Fruit fly (Drosophila melanogaster) whole organism, embryonic: ENCODE measurements around the gene GluClalpha.

Experiments
- ATbp ChIP-seq: fragments of 200-800 bp; sonication (Bioruptor generic); optimal IDR thresholded peaks from 2 replicates; lab custom pipeline; 2017; ENCODE audit warnings: missing biosample characterization, mild to moderate bottlenecking, missing genetic modification characterization, missing genetic modification reagents
- CG10431 ChIP-seq: fragments of 200-800 bp; sonication (Bioruptor generic); optimal IDR thresholded peaks from 3 replicates; lab custom pipeline; 2018; ENCODE audit warnings: missing biosample characterization, mild to moderate bottlenecking, missing genetic modification characterization
- CG11504 ChIP-seq: fragments of 200-800 bp; sonication (Bioruptor generic); optimal IDR thresholded peaks from 3 replicates; lab custom pipeline; 2019; ENCODE audit warnings: missing biosample characterization, mild to moderate bottlenecking, missing genetic modification characterization, moderate library complexity
- CG12219 ChIP-seq: fragments of 200-800 bp; sonication (Bioruptor generic); optimal IDR thresholded peaks from 3 replicates; lab custom pipeline; 2018; ENCODE audit warnings: missing biosample characterization, mild to moderate bottlenecking, missing genetic modification characterization
- CG12391 ChIP-seq: fragments of 200-800 bp; sonication (Bioruptor generic); optimal IDR thresholded peaks from 3 replicates; lab custom pipeline; 2018; ENCODE audit warnings: missing biosample characterization, mild to moderate bottlenecking, missing genetic modification characterization, moderate library complexity
- CG12659 ChIP-seq: fragments of 200-800 bp; sonication (Bioruptor generic); optimal IDR thresholded peaks from 3 replicates; lab custom pipeline; 2017; ENCODE audit warnings: mild to moderate bottlenecking, missing biosample characterization, missing genetic modification reagents, missing genetic modification characterization
- CG13424 ChIP-seq: fragments of 200-800 bp; sonication (Bioruptor generic); optimal IDR thresholded peaks from 2 replicates; lab custom pipeline; 2019; ENCODE audit warnings: missing biosample characterization, mild to moderate bottlenecking, missing genetic modification characterization, moderate library complexity
- CG15269 ChIP-seq: fragments of 200-800 bp; sonication (Bioruptor generic); optimal IDR thresholded peaks from 2 replicates; lab custom pipeline; 2018; ENCODE audit warnings: missing biosample characterization, mild to moderate bottlenecking, missing genetic modification characterization, moderate library complexity
- CG1529 ChIP-seq: fragments of 200-800 bp; sonication (Bioruptor generic); optimal IDR thresholded peaks from 3 replicates; lab custom pipeline; 2018; ENCODE audit warnings: missing biosample characterization, missing genetic modification characterization
- CG15601 ChIP-seq: fragments of 200-800 bp; sonication (Bioruptor generic); optimal IDR thresholded peaks from 3 replicates; lab custom pipeline; 2019; ENCODE audit warnings: missing biosample characterization, mild to moderate bottlenecking, missing genetic modification characterization, moderate library complexity
- CG1603 ChIP-seq: fragments of 200-800 bp; sonication (Bioruptor generic); optimal IDR thresholded peaks from 2 replicates; lab custom pipeline; 2019; ENCODE audit warnings: missing biosample characterization, mild to moderate bottlenecking, missing genetic modification characterization, moderate library complexity
- CG17361 ChIP-seq: fragments of 200-800 bp; sonication (Bioruptor generic); IDR thresholded peaks from 3 replicates; pipeline ENCODE4 v1.3.6; 2022; ENCODE audit warnings: missing biosample characterization, missing genetic modification characterization
- CG2202 ChIP-seq: fragments of 200-800 bp; sonication (Bioruptor generic); optimal IDR thresholded peaks from 2 replicates; lab custom pipeline; 2018; ENCODE audit warnings: missing biosample characterization, mild to moderate bottlenecking, missing genetic modification characterization
- CG2678 ChIP-seq: fragments of 200-800 bp; sonication (Bioruptor generic); optimal IDR thresholded peaks from 3 replicates; lab custom pipeline; 2019; ENCODE audit warnings: missing biosample characterization, mild to moderate bottlenecking, missing genetic modification characterization, moderate library complexity
- CG2875 ChIP-seq: fragments of 200-800 bp; sonication (Bioruptor generic); optimal IDR thresholded peaks from 2 replicates; lab custom pipeline; 2017; ENCODE audit warnings: missing biosample characterization, mild to moderate bottlenecking, missing genetic modification characterization, missing genetic modification reagents
- CG30403 ChIP-seq: fragments of 200-800 bp; sonication (Bioruptor generic); optimal IDR thresholded peaks from 3 replicates; lab custom pipeline; 2016; ENCODE audit warnings: missing biosample characterization, missing genetic modification characterization
- CG33557 ChIP-seq: fragments of 200-800 bp; sonication (Bioruptor generic); optimal IDR thresholded peaks from 2 replicates; lab custom pipeline; 2019; ENCODE audit warnings: missing biosample characterization, mild to moderate bottlenecking, missing genetic modification characterization, moderate library complexity
- CG3407 ChIP-seq: fragments of 200-800 bp; sonication (Bioruptor generic); optimal IDR thresholded peaks from 2 replicates; lab custom pipeline; 2018; ENCODE audit warnings: missing biosample characterization, mild to moderate bottlenecking, missing genetic modification characterization
- CG4707 ChIP-seq: fragments of 200-800 bp; sonication (Bioruptor generic); optimal IDR thresholded peaks from 2 replicates; lab custom pipeline; 2018; ENCODE audit warnings: missing biosample characterization, mild to moderate bottlenecking, missing genetic modification characterization, moderate library complexity
- CG5245 ChIP-seq: fragments of 200-800 bp; sonication (Bioruptor generic); optimal IDR thresholded peaks from 3 replicates; lab custom pipeline; 2016; ENCODE audit warnings: missing biosample characterization, missing genetic modification characterization
- CG6254 ChIP-seq: fragments of 200-800 bp; sonication (Bioruptor generic); optimal IDR thresholded peaks from 3 replicates; lab custom pipeline; 2017; ENCODE audit warnings: mild to moderate bottlenecking, missing biosample characterization, missing genetic modification reagents, missing genetic modification characterization
- CG6813 ChIP-seq: fragments of 200-800 bp; sonication (Bioruptor generic); optimal IDR thresholded peaks from 2 replicates; lab custom pipeline; 2017; ENCODE audit warnings: missing biosample characterization, missing genetic modification characterization, mild to moderate bottlenecking, moderate library complexity, missing genetic modification reagents
- CG7271 ChIP-seq: fragments of 200-800 bp; sonication (Bioruptor generic); optimal IDR thresholded peaks from 2 replicates; lab custom pipeline; 2018; ENCODE audit warnings: missing biosample characterization, mild to moderate bottlenecking, missing genetic modification characterization, moderate library complexity
- CG8359 ChIP-seq: fragments of 200-800 bp; sonication (Bioruptor generic); optimal IDR thresholded peaks from 2 replicates; lab custom pipeline; 2017; ENCODE audit warnings: missing biosample characterization, mild to moderate bottlenecking, missing genetic modification characterization, borderline replicate concordance
- CG8924 ChIP-seq: fragments of 200-800 bp; optimal IDR thresholded peaks from 3 replicates; lab custom pipeline; 2019; ENCODE audit warnings: missing biosample characterization, mild to moderate bottlenecking, missing genetic modification characterization, moderate library complexity
- CG9437 ChIP-seq: fragments of 200-800 bp; sonication (Bioruptor generic); optimal IDR thresholded peaks from 2 replicates; lab custom pipeline; 2018; ENCODE audit warnings: missing biosample characterization, mild to moderate bottlenecking, missing genetic modification characterization
- CG9876 ChIP-seq: fragments of 200-800 bp; sonication (Bioruptor generic); optimal IDR thresholded peaks from 2 replicates; lab custom pipeline; 2016; ENCODE audit warnings: missing biosample characterization, missing genetic modification characterization
- CoRest ChIP-seq: fragments of 200-800 bp; sonication (Bioruptor generic); optimal IDR thresholded peaks from 3 replicates; lab custom pipeline; 2018; ENCODE audit warnings: missing biosample characterization, mild to moderate bottlenecking, missing genetic modification characterization, moderate library complexity
- Mrtf ChIP-seq: fragments of 200-800 bp; sonication (Bioruptor generic); IDR thresholded peaks from 3 replicates; pipeline ENCODE4 v1.3.6; 2022; ENCODE audit warnings: missing biosample characterization, missing genetic modification characterization
- Oli ChIP-seq: fragments of 200-800 bp; sonication (Bioruptor generic); optimal IDR thresholded peaks from 2 replicates; lab custom pipeline; 2018; ENCODE audit warnings: missing biosample characterization, mild to moderate bottlenecking, missing genetic modification characterization, moderate library complexity
- PHDP ChIP-seq: fragments of 200-800 bp; sonication (Bioruptor generic); optimal IDR thresholded peaks from 3 replicates; lab custom pipeline; 2018; ENCODE audit warnings: missing biosample characterization, mild to moderate bottlenecking, missing genetic modification characterization, moderate library complexity
- Sox100B ChIP-seq: fragments of 200-800 bp; sonication (Bioruptor generic); optimal IDR thresholded peaks from 3 replicates; lab custom pipeline; 2018; ENCODE audit warnings: missing biosample characterization, mild to moderate bottlenecking, missing genetic modification characterization
- Sox102F ChIP-seq: fragments of 200-800 bp; sonication (Bioruptor generic); optimal IDR thresholded peaks from 2 replicates; lab custom pipeline; 2018; ENCODE audit warnings: missing biosample characterization, mild to moderate bottlenecking, missing genetic modification characterization, moderate library complexity
- Spps ChIP-seq: fragments of 200-800 bp; sonication (Bioruptor generic); optimal IDR thresholded peaks from 2 replicates; lab custom pipeline; 2018; ENCODE audit warnings: missing biosample characterization, mild to moderate bottlenecking, missing genetic modification characterization
- Stat92E ChIP-seq, 3 experiments: fragments of >200 bp in 2 of 3; fragments of 200-800 bp in 1 of 3; sonication (Bioruptor generic) in 1 of 3; optimal IDR thresholded peaks; 2 replicates each; lab custom pipeline; 2017 to 2019; ENCODE audit warnings: missing biosample characterization in 3 of 3, missing genetic modification characterization in 3 of 3, mild to moderate bottlenecking in 1 of 3, moderate library complexity in 1 of 3
- Xrp1 ChIP-seq: fragments of 200-800 bp; sonication (Bioruptor generic); IDR thresholded peaks from 2 replicates; pipeline ENCODE4 v1.3.6; 2022; ENCODE audit warnings: missing biosample characterization, missing genetic modification characterization
- cg ChIP-seq: fragments of 200-800 bp; sonication (Bioruptor generic); optimal IDR thresholded peaks from 3 replicates; lab custom pipeline; 2019; ENCODE audit warnings: missing biosample characterization, mild to moderate bottlenecking, missing genetic modification characterization, moderate library complexity
- dm ChIP-seq: fragments of 200-800 bp; sonication (Bioruptor generic); optimal IDR thresholded peaks from 3 replicates; lab custom pipeline; 2016; ENCODE audit warnings: missing biosample characterization, missing genetic modification characterization
- dmrt99B ChIP-seq: fragments of 200-800 bp; sonication (Bioruptor generic); optimal IDR thresholded peaks from 2 replicates; lab custom pipeline; 2018; ENCODE audit warnings: missing biosample characterization, mild to moderate bottlenecking, missing genetic modification characterization, moderate library complexity
- esg ChIP-seq: fragments of 200-800 bp; sonication (Bioruptor generic); conservative IDR thresholded peaks from 2 replicates; pipeline ENCODE4 v1.3.6; 2022; ENCODE audit warnings: missing biosample characterization, missing genetic modification characterization
- eve ChIP-seq, 2 experiments: fragments of >200 bp; optimal IDR thresholded peaks; 2 replicates each; lab custom pipeline; 2017; ENCODE audit warnings: missing biosample characterization in 2 of 2, missing genetic modification characterization in 2 of 2
- fd64A ChIP-seq: fragments of 200-800 bp; sonication (Bioruptor generic); optimal IDR thresholded peaks from 3 replicates; lab custom pipeline; 2018; ENCODE audit warnings: missing biosample characterization, mild to moderate bottlenecking, missing genetic modification characterization
- gcm ChIP-seq: fragments of 200-800 bp; sonication (Bioruptor generic); optimal IDR thresholded peaks from 2 replicates; lab custom pipeline; 2019; ENCODE audit warnings: missing biosample characterization, mild to moderate bottlenecking, missing genetic modification characterization, moderate library complexity
- grn ChIP-seq: fragments of 200-800 bp; sonication (Bioruptor generic); optimal IDR thresholded peaks from 3 replicates; lab custom pipeline; 2017; ENCODE audit warnings: missing biosample characterization, missing genetic modification characterization
- lab ChIP-seq: fragments of 200-800 bp; sonication (Bioruptor generic); optimal IDR thresholded peaks from 3 replicates; lab custom pipeline; 2017; ENCODE audit warnings: missing biosample characterization, missing genetic modification characterization, mild to moderate bottlenecking, moderate library complexity, missing genetic modification reagents
- lilli ChIP-seq: fragments of 200-800 bp; sonication (Bioruptor generic); optimal IDR thresholded peaks from 3 replicates; lab custom pipeline; 2016; ENCODE audit warnings: missing biosample characterization, missing genetic modification characterization
- phol ChIP-seq: fragments of 200-800 bp; sonication (Bioruptor generic); optimal IDR thresholded peaks from 3 replicates; lab custom pipeline; 2018; ENCODE audit warnings: missing biosample characterization, mild to moderate bottlenecking, missing genetic modification characterization, moderate library complexity
- tap ChIP-seq: fragments of 200-800 bp; optimal IDR thresholded peaks from 3 replicates; lab custom pipeline; 2019; ENCODE audit warnings: missing biosample characterization, mild to moderate bottlenecking, missing genetic modification characterization, moderate library complexity

GluClalpha gene

dm6 chr3R:19822138-19822537 lies 91.6 kb downstream of the GluClalpha start (continued):
- peak; percentile 11 for TF ChIP-seq tap (tag; lab: Kevin White, UChicago)
- TF ChIP-seq CG7271 (tag; lab: Kevin White, UChicago): peak; percentile 9
- no peak for TF ChIP-seq dm
- TF ChIP-seq CG2875 (GFP tag; lab: Kevin White, UChicago): peak; percentile 9
- TF ChIP-seq CG15601 (tag; lab: Kevin White, UChicago): peak; percentile 57
- TF ChIP-seq CG1603 (tag; lab: Kevin White, UChicago): peak; percentile 18
- TF ChIP-seq fd64A (GFP tag; lab: Kevin White, UChicago): peak; percentile 29
- no peak for TF ChIP-seq CG17361 (GFP tag; lab: Robert Waterston, UW)
- peak; percentile 22 for TF ChIP-seq CG2678 (tag; lab: Kevin White, UChicago)
- no peak for TF ChIP-seq Mrtf (GFP tag; lab: Robert Waterston, UW)
- TF ChIP-seq CG5245 (GFP tag; lab: Kevin White, UChicago): no peak
- no peak for TF ChIP-seq gcm (GFP tag; lab: Kevin White, UChicago)
- TF ChIP-seq CG6813: peak; percentile 29
- TF ChIP-seq CG4707: peak; percentile 28
- TF ChIP-seq CG12219 (GFP tag; lab: Kevin White, UChicago): peak; percentile 26
- peak; percentile 2 for TF ChIP-seq CG10431
- peak; percentile 48 for TF ChIP-seq CG33557 (GFP tag; lab: Kevin White, UChicago)
- peak; percentile 17 for TF ChIP-seq CG2202 (tag; lab: Kevin White, UChicago)
- no peak for TF ChIP-seq Xrp1 (GFP tag; lab: Robert Waterston, UW)
- peak; percentile 20 for TF ChIP-seq CG8359 (GFP tag; lab: Kevin White, UChicago)
- TF ChIP-seq CG3407 (GFP tag; lab: Kevin White, UChicago): peak; percentile 19
- TF ChIP-seq Spps (tag; lab: Kevin White, UChicago): peak; percentile 37
- TF ChIP-seq CG6254 (GFP tag; lab: Kevin White, UChicago): peak; percentile 1
- TF ChIP-seq Stat92E (GFP tag; optimal IDR thresholded peaks at IDR 0.05; lab: Kevin White, UChicago): peak in 1 of 3 experiments; percentile 54
- no peak for TF ChIP-seq PHDP (tag; lab: Kevin White, UChicago)

dm6 chr3R:19824480-19824879 lies 94.0 kb downstream of the GluClalpha start:
- TF ChIP-seq eve (GFP tag; optimal IDR thresholded peaks at IDR 0.05; lab: Kevin White, UChicago): peak in 1 of 2 experiments; percentile 8
- peak; percentile 24 for TF ChIP-seq Sox102F (GFP tag; lab: Kevin White, UChicago)
- TF ChIP-seq CG12659 (GFP tag; lab: Kevin White, UChicago): peak; percentile 29
- TF ChIP-seq esg (GFP tag; lab: Robert Waterston, UW): peak; percentile 12; the same call in 1 of the 2 replicates
- TF ChIP-seq CG8924: peak; percentile 7
- TF ChIP-seq CoRest (tag; lab: Kevin White, UChicago): peak; percentile 38
- TF ChIP-seq CG12391 (tag; lab: Kevin White, UChicago): peak; percentile 30
- no peak for TF ChIP-seq CG1529 (GFP tag; lab: Kevin White, UChicago)
- TF ChIP-seq CG2678 (tag; lab: Kevin White, UChicago): peak; percentile 37
- peak; percentile 24 for TF ChIP-seq Oli
- no peak for TF ChIP-seq cg (GFP tag; lab: Kevin White, UChicago)
- peak; percentile 35 for TF ChIP-seq CG11504 (tag; lab: Kevin White, UChicago)
- TF ChIP-seq phol (tag; lab: Kevin White, UChicago): peak; percentile 4
- TF ChIP-seq CG9876 (GFP tag; lab: Kevin White, UChicago): no peak
- no peak for TF ChIP-seq lilli
- 0 out of 2 replicates have a peak, but pooled peaks have one; percentile 11 for TF ChIP-seq Xrp1 (GFP tag; lab: Robert Waterston, UW)
- TF ChIP-seq grn (GFP tag; lab: Kevin White, UChicago): no peak
- TF ChIP-seq Sox100B (GFP tag; lab: Kevin White, UChicago): peak; percentile 14
- TF ChIP-seq lab (GFP tag; lab: Kevin White, UChicago): peak; percentile 8
- TF ChIP-seq CG9437: peak; percentile 22
- peak; percentile 39 for TF ChIP-seq dmrt99B (tag; lab: Kevin White, UChicago)
- TF ChIP-seq CG15269 (tag; lab: Kevin White, UChicago): peak; percentile 43
- TF ChIP-seq CG30403 (GFP tag; lab: Kevin White, UChicago): peak; percentile 44
- peak; percentile 15 for TF ChIP-seq ATbp (GFP tag; lab: Kevin White, UChicago)
- peak; percentile 40 for TF ChIP-seq CG13424 (tag; lab: Kevin White, UChicago)
